Fruit fly (Drosophila melanogaster) whole organism, prepupa: Measurements from ENCODE around the gene Hs6st.

ENCODE experiments used
- Blimp-1 ChIP-seq: fragments of 200-800 bp; sonication (Bioruptor generic); optimal IDR thresholded peaks from 3 replicates; lab custom pipeline; 2017; ENCODE audit warnings: missing biosample characterization, missing genetic modification characterization, mild to moderate bottlenecking, moderate library complexity, missing genetic modification reagents
- CG15336 ChIP-seq: fragments of 200-800 bp; sonication (Bioruptor generic); IDR thresholded peaks from 2 replicates; pipeline ENCODE4 v1.3.6; 2022; ENCODE audit warnings: missing biosample characterization, missing genetic modification characterization
- CG3032 ChIP-seq: fragments of 200-800 bp; optimal IDR thresholded peaks from 2 replicates; lab custom pipeline; 2019; ENCODE audit warnings: missing biosample characterization, mild to moderate bottlenecking, missing genetic modification characterization, moderate library complexity
- CG8632 ChIP-seq: fragments of 200-800 bp; sonication (Bioruptor generic); optimal IDR thresholded peaks from 3 replicates; lab custom pipeline; 2016; ENCODE audit warnings: missing biosample characterization, missing genetic modification characterization
- CG9139 ChIP-seq: fragments of 200-800 bp; sonication (Bioruptor generic); optimal IDR thresholded peaks from 3 replicates; lab custom pipeline; 2017; ENCODE audit warnings: missing biosample characterization, mild to moderate bottlenecking, missing genetic modification characterization
- Eip93F ChIP-seq: fragments of 200-800 bp; sonication (Bioruptor generic); optimal IDR thresholded peaks from 2 replicates; lab custom pipeline; 2016; ENCODE audit warnings: missing biosample characterization, mild to moderate bottlenecking, missing genetic modification characterization
- Hr4 ChIP-seq: fragments of 200-800 bp; sonication (Bioruptor generic); optimal IDR thresholded peaks from 3 replicates; lab custom pipeline; 2016; ENCODE audit warnings: missing biosample characterization, missing genetic modification characterization
- fd59A ChIP-seq: fragments of 200-800 bp; sonication (Bioruptor generic); optimal IDR thresholded peaks from 2 replicates; lab custom pipeline; 2017; ENCODE audit warnings: missing biosample characterization, mild to moderate bottlenecking, missing genetic modification characterization, missing genetic modification reagents
- ss ChIP-seq, 2 experiments: fragments of 200-800 bp; sonication (Bioruptor generic); optimal IDR thresholded peaks; 2 replicates in 1 of 2; 3 replicates in 1 of 2; lab custom pipeline; 2017 to 2018; ENCODE audit warnings: mild to moderate bottlenecking in 2 of 2, missing biosample characterization in 2 of 2, missing genetic modification characterization in 2 of 2, moderate library complexity in 1 of 2

dm6 chr3R:19901742-19902141 is 106.6 kb downstream of the Hs6st start:
- TF ChIP-seq Hr4 (GFP tag; lab: Kevin White, UChicago) (no peak), CG3032 (tag; lab: Kevin White, UChicago) (no peak), ss (GFP tag; optimal IDR thresholded peaks at IDR 0.05; lab: Kevin White, UChicago) (no peak), fd59A (GFP tag; lab: Kevin White, UChicago) (no peak), CG15336 (no peak), CG9139 (no peak), CG8632 (no peak), Eip93F (GFP tag; lab: Kevin White, UChicago) (no peak), Blimp-1 (GFP tag; lab: Kevin White, UChicago) (no peak)
